Fruit fly (Drosophila melanogaster) whole organism, embryonic: Measurements from ENCODE around the gene rno.

Experiments
- Ada2b ChIP-seq: fragments of 200-800 bp; sonication (Bioruptor generic); IDR thresholded peaks from 2 replicates; pipeline ENCODE4 v1.3.6; 2022; ENCODE audit warnings: missing biosample characterization, missing genetic modification characterization
- Atf3 ChIP-seq: fragments of 200-800 bp; sonication (Bioruptor generic); optimal IDR thresholded peaks from 3 replicates; lab custom pipeline; 2016; ENCODE audit warnings: missing biosample characterization, missing genetic modification characterization
- CG12104 ChIP-seq: fragments of 200-800 bp; sonication (Bioruptor generic); optimal IDR thresholded peaks from 3 replicates; lab custom pipeline; 2016; ENCODE audit warnings: missing biosample characterization, missing genetic modification characterization
- CG12219 ChIP-seq: fragments of 200-800 bp; sonication (Bioruptor generic); optimal IDR thresholded peaks from 3 replicates; lab custom pipeline; 2018; ENCODE audit warnings: missing biosample characterization, mild to moderate bottlenecking, missing genetic modification characterization
- CG13287 ChIP-seq: fragments of 200-800 bp; sonication (Bioruptor generic); IDR thresholded peaks from 2 replicates; pipeline ENCODE4 v1.3.6; 2022; ENCODE audit warnings: missing biosample characterization, missing genetic modification characterization; ENCODE audit not compliant: partially characterized antibody
- CG15011 ChIP-seq: fragments of 200-800 bp; sonication (Bioruptor generic); optimal IDR thresholded peaks from 3 replicates; lab custom pipeline; 2018; ENCODE audit warnings: missing biosample characterization, mild to moderate bottlenecking, missing genetic modification characterization
- CG1602 ChIP-seq: fragments of 200-800 bp; sonication (Bioruptor generic); optimal IDR thresholded peaks from 3 replicates; lab custom pipeline; 2016; ENCODE audit warnings: missing biosample characterization, missing genetic modification characterization
- CG16779 ChIP-seq: fragments of 200-800 bp; sonication (Bioruptor generic); IDR thresholded peaks from 2 replicates; pipeline ENCODE4 v1.3.6; 2022; ENCODE audit warnings: missing biosample characterization, missing genetic modification characterization
- CG17359 ChIP-seq: fragments of 200-800 bp; sonication (Bioruptor generic); optimal IDR thresholded peaks from 3 replicates; lab custom pipeline; 2018; ENCODE audit warnings: missing biosample characterization, mild to moderate bottlenecking, missing genetic modification characterization, moderate library complexity
- CG2202 ChIP-seq: fragments of 200-800 bp; sonication (Bioruptor generic); optimal IDR thresholded peaks from 2 replicates; lab custom pipeline; 2018; ENCODE audit warnings: missing biosample characterization, mild to moderate bottlenecking, missing genetic modification characterization
- CG32767 ChIP-seq: fragments of 200-800 bp; sonication (Bioruptor generic); IDR thresholded peaks from 2 replicates; pipeline ENCODE4 v1.3.6; 2022; ENCODE audit warnings: missing biosample characterization, missing genetic modification characterization
- CG33213 ChIP-seq: fragments of 200-800 bp; sonication (Bioruptor generic); optimal IDR thresholded peaks from 3 replicates; lab custom pipeline; 2016; ENCODE audit warnings: missing biosample characterization, missing genetic modification characterization
- CG4854 ChIP-seq: fragments of 200-800 bp; sonication (Bioruptor generic); optimal IDR thresholded peaks from 2 replicates; lab custom pipeline; 2016; ENCODE audit warnings: missing biosample characterization, missing genetic modification characterization, inconsistent platforms
- CG6254 ChIP-seq: fragments of 200-800 bp; sonication (Bioruptor generic); optimal IDR thresholded peaks from 3 replicates; lab custom pipeline; 2017; ENCODE audit warnings: mild to moderate bottlenecking, missing biosample characterization, missing genetic modification reagents, missing genetic modification characterization
- CG8089 ChIP-seq: fragments of 200-800 bp; sonication (Bioruptor generic); optimal IDR thresholded peaks from 3 replicates; lab custom pipeline; 2016; ENCODE audit warnings: missing biosample characterization, missing genetic modification characterization
- CG9215 ChIP-seq: fragments of 200-800 bp; sonication (Bioruptor generic); IDR thresholded peaks from 2 replicates; pipeline ENCODE4 v1.3.6; 2022; ENCODE audit warnings: missing biosample characterization, missing genetic modification characterization
- CG9817 ChIP-seq: fragments of 200-800 bp; sonication (Bioruptor generic); optimal IDR thresholded peaks from 2 replicates; lab custom pipeline; 2018; ENCODE audit warnings: missing biosample characterization, mild to moderate bottlenecking, missing genetic modification characterization, moderate library complexity
- CHES-1-like ChIP-seq: fragments of 200-800 bp; sonication (Bioruptor generic); optimal IDR thresholded peaks from 2 replicates; lab custom pipeline; 2016; ENCODE audit warnings: missing biosample characterization, missing genetic modification characterization
- Camta ChIP-seq: fragments of 200-800 bp; sonication (Bioruptor generic); optimal IDR thresholded peaks from 2 replicates; lab custom pipeline; 2016; ENCODE audit warnings: missing biosample characterization, missing genetic modification characterization
- CrebB ChIP-seq: fragments of 200-800 bp; sonication (Bioruptor generic); optimal IDR thresholded peaks from 3 replicates; lab custom pipeline; 2018; ENCODE audit warnings: missing biosample characterization, mild to moderate bottlenecking, missing genetic modification characterization
- Dll ChIP-seq: fragments of 200-800 bp; sonication (Bioruptor generic); IDR thresholded peaks from 4 replicates; pipeline ENCODE4 v1.3.6; 2022; ENCODE audit warnings: missing biosample characterization, missing genetic modification characterization; ENCODE audit not compliant: partially characterized antibody
- Dref ChIP-seq: fragments of 200-800 bp; sonication (Bioruptor generic); IDR thresholded peaks from 2 replicates; pipeline ENCODE4 v1.3.6; 2022; ENCODE audit warnings: missing biosample characterization, missing genetic modification characterization
- Fer3 ChIP-seq: fragments of 200-800 bp; sonication (Bioruptor generic); optimal IDR thresholded peaks from 2 replicates; lab custom pipeline; 2018; ENCODE audit warnings: missing biosample characterization, mild to moderate bottlenecking, missing genetic modification characterization, moderate library complexity
- Hmr ChIP-seq: fragments of 200-800 bp; sonication (Bioruptor generic); optimal IDR thresholded peaks from 3 replicates; lab custom pipeline; 2017; ENCODE audit warnings: mild to moderate bottlenecking, missing biosample characterization, missing genetic modification reagents, missing genetic modification characterization
- Hr3 ChIP-seq: fragments of 200-800 bp; sonication (Bioruptor generic); optimal IDR thresholded peaks from 3 replicates; lab custom pipeline; 2016; ENCODE audit warnings: missing biosample characterization, missing genetic modification characterization
- Lim3 ChIP-seq: fragments of 200-800 bp; sonication (Bioruptor generic); IDR thresholded peaks from 2 replicates; pipeline ENCODE4 v1.3.6; 2022; ENCODE audit warnings: missing biosample characterization, missing genetic modification characterization
- MESR4 ChIP-seq: fragments of 200-800 bp; sonication (Bioruptor generic); optimal IDR thresholded peaks from 2 replicates; lab custom pipeline; 2018; ENCODE audit warnings: missing biosample characterization, mild to moderate bottlenecking, missing genetic modification characterization, moderate library complexity
- Mes4 ChIP-seq: fragments of 200-800 bp; sonication (Bioruptor generic); optimal IDR thresholded peaks from 2 replicates; lab custom pipeline; 2016; ENCODE audit warnings: missing biosample characterization, missing genetic modification characterization
- NK7.1 ChIP-seq: fragments of 200-800 bp; sonication (Bioruptor generic); optimal IDR thresholded peaks from 3 replicates; lab custom pipeline; 2016; ENCODE audit warnings: missing biosample characterization, missing genetic modification characterization
- Poxn ChIP-seq: fragments of 200-800 bp; sonication (Bioruptor generic); IDR thresholded peaks from 2 replicates; pipeline ENCODE4 v1.3.6; 2022; ENCODE audit warnings: missing biosample characterization, missing genetic modification characterization
- Spps ChIP-seq: fragments of 200-800 bp; sonication (Bioruptor generic); optimal IDR thresholded peaks from 2 replicates; lab custom pipeline; 2018; ENCODE audit warnings: missing biosample characterization, mild to moderate bottlenecking, missing genetic modification characterization
- Sry-δ ChIP-seq: fragments of 200-800 bp; sonication (Bioruptor generic); optimal IDR thresholded peaks from 2 replicates; lab custom pipeline; 2016; ENCODE audit warnings: missing biosample characterization, missing genetic modification characterization
- bowl ChIP-seq: fragments of 200-800 bp; sonication (Bioruptor generic); IDR thresholded peaks from 2 replicates; pipeline ENCODE4 v1.3.6; 2022; ENCODE audit warnings: missing biosample characterization, missing genetic modification characterization
- caup ChIP-seq: fragments of 200-800 bp; sonication (Bioruptor generic); optimal IDR thresholded peaks from 3 replicates; lab custom pipeline; 2017; ENCODE audit warnings: missing biosample characterization, mild to moderate bottlenecking, missing genetic modification characterization, moderate library complexity; ENCODE audit not compliant: severe bottlenecking
- chinmo ChIP-seq: fragments of 200-800 bp; sonication (Bioruptor generic); IDR thresholded peaks from 4 replicates; pipeline ENCODE4 v1.3.6; 2022; ENCODE audit warnings: missing biosample characterization, missing genetic modification characterization; ENCODE audit not compliant: partially characterized antibody
- crol ChIP-seq: fragments of 200-800 bp; sonication (Bioruptor generic); IDR thresholded peaks from 2 replicates; pipeline ENCODE4 v1.3.6; 2022; ENCODE audit warnings: missing biosample characterization, missing genetic modification characterization
- da ChIP-seq: fragments of 200-800 bp; sonication (Bioruptor generic); optimal IDR thresholded peaks from 2 replicates; lab custom pipeline; 2016; ENCODE audit warnings: missing biosample characterization, missing genetic modification characterization
- ind ChIP-seq: fragments of 200-800 bp; sonication (Bioruptor generic); optimal IDR thresholded peaks from 3 replicates; lab custom pipeline; 2016; ENCODE audit warnings: missing biosample characterization, missing genetic modification characterization
- knrl ChIP-seq: fragments of 200-800 bp; sonication (Bioruptor generic); IDR thresholded peaks from 3 replicates; pipeline ENCODE4 v1.3.6; 2022; ENCODE audit warnings: missing biosample characterization, missing genetic modification characterization; ENCODE audit not compliant: partially characterized antibody
- lbe ChIP-seq: fragments of 200-800 bp; sonication (Bioruptor generic); optimal IDR thresholded peaks from 2 replicates; lab custom pipeline; 2016; ENCODE audit warnings: missing biosample characterization, mild to moderate bottlenecking, missing genetic modification characterization
- luna ChIP-seq: fragments of 200-800 bp; sonication (Bioruptor generic); optimal IDR thresholded peaks from 2 replicates; lab custom pipeline; 2016; ENCODE audit warnings: missing biosample characterization, missing genetic modification characterization
- maf-S ChIP-seq: fragments of 200-800 bp; sonication (Bioruptor generic); optimal IDR thresholded peaks from 2 replicates; lab custom pipeline; 2016; ENCODE audit warnings: missing biosample characterization, missing genetic modification characterization
- nerfin-1 ChIP-seq: fragments of 200-800 bp; sonication (Bioruptor generic); optimal IDR thresholded peaks from 3 replicates; lab custom pipeline; 2019; ENCODE audit warnings: missing biosample characterization, mild to moderate bottlenecking, missing genetic modification characterization, moderate library complexity
- onecut ChIP-seq: fragments of 200-800 bp; sonication (Bioruptor generic); IDR thresholded peaks from 2 replicates; pipeline ENCODE4 v1.3.6; 2022; ENCODE audit warnings: missing biosample characterization, missing genetic modification characterization
- pita ChIP-seq: fragments of 200-800 bp; sonication (Bioruptor generic); optimal IDR thresholded peaks from 2 replicates; lab custom pipeline; 2017; ENCODE audit warnings: missing biosample characterization, mild to moderate bottlenecking, missing genetic modification characterization
- psq ChIP-seq: fragments of 200-800 bp; sonication (Bioruptor generic); optimal IDR thresholded peaks from 2 replicates; lab custom pipeline; 2017; ENCODE audit warnings: missing biosample characterization, missing genetic modification characterization
- schlank ChIP-seq: fragments of 200-800 bp; sonication (Bioruptor generic); optimal IDR thresholded peaks from 2 replicates; lab custom pipeline; 2018; ENCODE audit warnings: missing biosample characterization, mild to moderate bottlenecking, missing genetic modification characterization
- sens ChIP-seq: fragments of 200-800 bp; sonication (Bioruptor generic); peaks from one replicate; lab custom pipeline; 2016; ENCODE audit warnings: missing biosample characterization, missing genetic modification characterization
- sob ChIP-seq: fragments of 200-800 bp; sonication (Bioruptor generic); IDR thresholded peaks from 2 replicates; pipeline ENCODE4 v1.3.6; 2022; ENCODE audit warnings: missing biosample characterization, missing genetic modification characterization
- trh ChIP-seq: fragments of 200-800 bp; sonication (Bioruptor generic); optimal IDR thresholded peaks from 2 replicates; lab custom pipeline; 2016; ENCODE audit warnings: missing biosample characterization, missing genetic modification characterization
- wdn ChIP-seq: fragments of 200-800 bp; sonication (Bioruptor generic); IDR thresholded peaks from 2 replicates; pipeline ENCODE4 v1.3.6; 2022; ENCODE audit warnings: missing biosample characterization, missing genetic modification characterization
- z ChIP-seq: fragments of 200-800 bp; sonication (Bioruptor generic); IDR thresholded peaks from 3 replicates; pipeline ENCODE4 v1.3.6; 2022; ENCODE audit warnings: missing biosample characterization, missing genetic modification characterization

The rno gene

dm6 chr3L:184251-184650 lies 15.3 kb downstream of the rno start, which contains the start of the genes CG34140, Mkp and Mtch (continued):
- TF ChIP-seq Fer3 (no peak), pita (GFP tag; lab: Kevin White, UChicago) (no peak), CG12104 (peak; percentile 83), CG16779 (peak; percentile 46; the same call in 1 of the 2 replicates), Ada2b (GFP tag; lab: Robert Waterston, UW) (peak; percentile 73), CG13287 (GFP tag; lab: Robert Waterston, UW) (peak; percentile 99), CG4854 (GFP tag; lab: Kevin White, UChicago) (no peak), luna (peak; percentile 55), bowl (peak; percentile 47; the same call in 1 of the 2 replicates), Mes4 (GFP tag; lab: Kevin White, UChicago) (peak; percentile 81), MESR4 (GFP tag; lab: Kevin White, UChicago) (peak; percentile 75), CG9215 (peak; percentile 80), Sry-δ (GFP tag; lab: Kevin White, UChicago) (peak; percentile 99), NK7.1 (peak; percentile 69), CG12219 (GFP tag; lab: Kevin White, UChicago) (no peak), sens (GFP tag; lab: Kevin White, UChicago) (peak; percentile 98), CHES-1-like (GFP tag; lab: Kevin White, UChicago) (peak; percentile 87), onecut (GFP tag; lab: Robert Waterston, UW) (no peak), CG15011 (GFP tag; lab: Kevin White, UChicago) (no peak), trh (GFP tag; lab: Kevin White, UChicago) (peak; percentile 74), Camta (GFP tag; lab: Kevin White, UChicago) (peak; percentile 79), Dref (GFP tag; lab: Robert Waterston, UW) (peak; percentile 74), da (GFP tag; lab: Kevin White, UChicago) (peak; percentile 44), CG2202 (peak; percentile 71), sob (GFP tag; lab: Robert Waterston, UW) (peak; percentile 84), nerfin-1 (tag; lab: Kevin White, UChicago) (peak; percentile 99), CG33213 (GFP tag; lab: Kevin White, UChicago) (peak; percentile 92), psq (GFP tag; lab: Kevin White, UChicago) (peak; percentile 55), lbe (GFP tag; lab: Kevin White, UChicago) (peak; percentile 93), Lim3 (GFP tag; lab: Robert Waterston, UW) (no peak), z (GFP tag; lab: Robert Waterston, UW) (no peak), schlank (tag; lab: Kevin White, UChicago) (no peak), Poxn (GFP tag; lab: Robert Waterston, UW) (no peak), CG8089 (GFP tag; lab: Kevin White, UChicago) (peak; percentile 75), CrebB (no peak), knrl (GFP tag; lab: Robert Waterston, UW) (peak; percentile 97), CG9817 (tag; lab: Kevin White, UChicago) (peak; percentile 88), crol (GFP tag; lab: Robert Waterston, UW) (no peak), chinmo (GFP tag; lab: Robert Waterston, UW) (peak; percentile 77; the same call in 2 of the 4 replicates), maf-S (GFP tag; lab: Kevin White, UChicago) (peak; percentile 89), CG17359 (tag; lab: Kevin White, UChicago) (peak; percentile 79), CG6254 (GFP tag; lab: Kevin White, UChicago) (no peak), Dll (GFP tag; lab: Robert Waterston, UW) (peak; percentile 98), caup (GFP tag; lab: Kevin White, UChicago) (no peak), CG32767 (GFP tag; lab: Robert Waterston, UW) (peak; percentile 89), wdn (GFP tag; lab: Robert Waterston, UW) (peak; percentile 67; the same call in 1 of the 2 replicates), Hr3 (GFP tag; lab: Kevin White, UChicago) (peak; percentile 85), Spps (tag; lab: Kevin White, UChicago) (peak; percentile 66), ind (GFP tag; lab: Kevin White, UChicago) (peak; percentile 91), CG1602 (GFP tag; lab: Kevin White, UChicago) (peak; percentile 86), Atf3 (peak; percentile 85), Hmr (GFP tag; lab: Kevin White, UChicago) (no peak)
